Fruit fly (Drosophila melanogaster): ENCODE data around the gene lsn.
A peak's percentile ranks its signal among the peaks of the same experiment; 100 is the strongest.

lsn gene

DNA sequence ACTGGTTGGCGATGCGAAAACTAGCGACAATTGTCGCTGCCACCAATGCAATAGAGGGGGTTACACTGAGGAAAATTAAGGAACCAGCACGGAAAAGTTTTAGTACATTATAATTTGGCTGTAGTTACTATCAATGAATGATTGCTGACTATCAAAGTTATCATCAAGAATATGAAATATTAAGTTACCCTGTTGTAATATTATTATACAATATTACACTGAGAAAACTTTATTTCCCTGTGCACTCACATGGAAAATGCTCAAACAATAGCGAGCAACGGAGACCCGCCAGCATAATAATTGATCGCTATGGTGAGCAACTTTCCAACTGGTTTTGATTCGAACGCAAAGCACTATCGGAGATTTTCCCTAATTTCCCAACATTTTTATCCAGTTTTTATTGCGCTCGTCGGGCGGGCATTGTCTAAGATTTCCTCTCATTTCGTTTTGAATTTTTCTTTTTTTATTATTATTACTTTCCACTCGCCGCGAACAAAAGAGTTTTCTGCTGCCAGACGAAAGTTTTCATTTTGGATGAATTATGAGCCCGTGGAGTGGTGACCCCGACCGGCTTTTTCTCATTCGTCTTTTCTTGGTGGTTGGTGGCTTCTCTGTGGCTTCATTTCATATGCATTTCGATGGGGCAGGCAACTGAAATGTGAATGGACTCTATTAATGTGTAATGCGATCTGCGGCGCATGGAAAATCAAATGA lies 2.7 kb upstream of the lsn start (continued):
- TF ChIP-seq CG4328 (GFP tag; optimal IDR thresholded peaks at IDR 0.05) (peak; percentile 9), knrl (GFP tag; IDR thresholded peaks at IDR 0.05; ENCODE audit: partially characterized antibody) (no peak), CG11696 (GFP tag; IDR thresholded peaks at IDR 0.05) (0 out of 2 replicates have a peak, but pooled peaks have one; percentile 19), CG13624 (GFP tag; optimal IDR thresholded peaks at IDR 0.05) (no peak), tgo (GFP tag; IDR thresholded peaks at IDR 0.05) (peak; percentile 45; the same call in 2 of the 3 replicates), Atf3 (GFP tag; optimal IDR thresholded peaks at IDR 0.05) (peak; percentile 13), Bteb2 (GFP tag; optimal IDR thresholded peaks at IDR 0.05) (no peak), CG1603 (tag; optimal IDR thresholded peaks at IDR 0.05) (peak; percentile 96), Eip74EF (GFP tag; optimal IDR thresholded peaks at IDR 0.05) (peak in 1 of 2 experiments; percentile 81), Hmx (GFP tag; optimal IDR thresholded peaks at IDR 0.05) (no peak), tio (GFP tag; optimal IDR thresholded peaks at IDR 0.05) (peak; percentile 54), nau (GFP tag; optimal IDR thresholded peaks at IDR 0.05) (peak; percentile 56), CG12299 (tag; optimal IDR thresholded peaks at IDR 0.05) (peak; percentile 85), CG2889 (GFP tag; IDR thresholded peaks at IDR 0.05) (no peak), oc (tag; optimal IDR thresholded peaks at IDR 0.05) (peak; percentile 87), CG4360 (GFP tag; IDR thresholded peaks at IDR 0.05) (no peak; the same call in 1 of the 2 replicates), zen (tag; optimal IDR thresholded peaks at IDR 0.05) (peak; percentile 30), gcm (GFP tag; optimal IDR thresholded peaks at IDR 0.05) (peak; percentile 96), esg (GFP tag; conservative IDR thresholded peaks at IDR 0.05) (peak; percentile 65), abd-A (tag; optimal IDR thresholded peaks at IDR 0.05) (peak; percentile 88), eyg (GFP tag; optimal IDR thresholded peaks at IDR 0.05) (no peak), D19A (tag; optimal IDR thresholded peaks at IDR 0.05) (peak; percentile 68), CG7372 (GFP tag; IDR thresholded peaks at IDR 0.05) (peak; percentile 52; the same call in 1 of the 2 replicates), vvl (GFP tag; IDR thresholded peaks at IDR 0.05) (peak; percentile 90), CG4854 (GFP tag; optimal IDR thresholded peaks at IDR 0.05) (peak; percentile 53), CG12155 (GFP tag; optimal IDR thresholded peaks at IDR 0.05) (peak; percentile 37), CG33213 (GFP tag; optimal IDR thresholded peaks at IDR 0.05) (peak; percentile 38), Adf1 (GFP tag; IDR thresholded peaks at IDR 0.05) (no peak), Nf-YB (GFP tag; optimal IDR thresholded peaks at IDR 0.05) (peak; percentile 65), CG7987 (GFP tag; optimal IDR thresholded peaks at IDR 0.05) (no peak), bab2 (GFP tag; optimal IDR thresholded peaks at IDR 0.05) (peak; percentile 43), ase (GFP tag; IDR thresholded peaks at IDR 0.05) (peak; percentile 50; the same call in 1 of the 3 replicates), grau (tag; optimal IDR thresholded peaks at IDR 0.05) (peak; percentile 83), caup (GFP tag; optimal IDR thresholded peaks at IDR 0.05; ENCODE audit: severe bottlenecking) (no peak), sna (GFP tag; IDR thresholded peaks at IDR 0.05; ENCODE audit: partially characterized antibody) (no peak), CG34224 (GFP tag; IDR thresholded peaks at IDR 0.05; ENCODE audit: partially characterized antibody) (no peak), CG12104 (GFP tag; optimal IDR thresholded peaks at IDR 0.05) (no peak), br (optimal IDR thresholded peaks at IDR 0.05) (no peak), CG12071 (GFP tag; optimal IDR thresholded peaks at IDR 0.05) (peak; percentile 43), CG10654 (GFP tag; optimal IDR thresholded peaks at IDR 0.05) (peak; percentile 44), Doc2 (GFP tag; IDR thresholded peaks at IDR 0.05) (no peak), ATbp (GFP tag; optimal IDR thresholded peaks at IDR 0.05) (peak; percentile 96), trh (GFP tag; optimal IDR thresholded peaks at IDR 0.05) (peak; percentile 25), twi (tag; optimal IDR thresholded peaks at IDR 0.05) (peak; percentile 59), CG5180 (GFP tag; optimal IDR thresholded peaks at IDR 0.05) (peak; percentile 60), CG1647 (GFP tag; optimal IDR thresholded peaks at IDR 0.05) (peak; percentile 29), jumu (GFP tag; optimal IDR thresholded peaks at IDR 0.05) (peak; percentile 38), ind (GFP tag; optimal IDR thresholded peaks at IDR 0.05) (peak; percentile 39), chn (GFP tag; optimal IDR thresholded peaks at IDR 0.05) (peak; percentile 68)
